Fruit fly (Drosophila melanogaster) whole organism, embryonic: ENCODE results near the gene CG15203.

Source experiments
- Atf3 ChIP-seq: fragments of 200-800 bp; sonication (Bioruptor generic); optimal IDR thresholded peaks from 3 replicates; lab custom pipeline; 2016; ENCODE audit warnings: missing biosample characterization, missing genetic modification characterization
- CG12942 ChIP-seq: fragments of 200-800 bp; sonication (Bioruptor generic); optimal IDR thresholded peaks from 3 replicates; lab custom pipeline; 2016; ENCODE audit warnings: missing biosample characterization, missing genetic modification characterization
- Pdp1 ChIP-seq, 2 experiments: fragments of 200-800 bp; sonication (Bioruptor generic); optimal IDR thresholded peaks; 3 replicates each; lab custom pipeline; 2016; ENCODE audit warnings: missing biosample characterization in 2 of 2, missing genetic modification characterization in 2 of 2, mild to moderate bottlenecking in 1 of 2, moderate library complexity in 1 of 2

- TF ChIP-seq Pdp1 (GFP tag; optimal IDR thresholded peaks at IDR 0.05; lab: Kevin White, UChicago), result no peak
- TF ChIP-seq CG12942 (GFP tag; lab: Kevin White, UChicago), result no peak
- TF ChIP-seq Atf3 (GFP tag; lab: Kevin White, UChicago), result no peak
Measured at dm6 chrX:11086250-11086649, 19.9 kb downstream of the CG15203 start, which contains the start of gene sev.
